Worm (Caenorhabditis elegans): Measurements from ENCODE around the gene ZK930.7.

The ZK930.7 gene

DNA sequence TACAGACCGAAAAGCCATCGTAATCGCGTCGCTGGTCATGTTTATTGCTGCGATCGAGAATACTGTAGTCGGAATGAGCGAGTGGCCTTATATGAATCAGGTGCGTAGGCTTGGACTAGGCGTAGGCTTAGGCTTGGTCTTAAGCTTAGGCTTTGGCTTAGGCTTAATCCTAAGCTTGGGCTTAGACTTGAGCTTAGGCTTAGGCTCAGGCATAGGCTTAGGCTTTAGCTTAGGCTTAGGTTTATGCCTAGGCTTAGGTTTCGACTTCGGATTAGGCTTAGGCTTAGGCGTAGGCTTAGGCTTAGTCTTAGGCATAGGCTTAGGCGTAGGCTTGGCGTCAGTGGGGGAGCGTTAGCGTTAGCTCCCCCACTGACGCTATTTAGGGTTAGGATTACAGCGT, 40.4 kb downstream of the ZK930.7 start:
- no peak for TF ChIP-seq spr-1 (tag; optimal IDR thresholded peaks at IDR 0.05)
- no peak for TF ChIP-seq nhr-76 (tag; optimal IDR thresholded peaks at IDR 0.05)
- no peak for TF ChIP-seq lir-3 (tag; optimal IDR thresholded peaks at IDR 0.05)
- TF ChIP-seq spr-3 (GFP tag; optimal IDR thresholded peaks at IDR 0.05) = no peak
- no peak for TF ChIP-seq nhr-237 (tag; optimal IDR thresholded peaks at IDR 0.05)
- TF ChIP-seq F44E2.7 (GFP tag; IDR thresholded peaks at IDR 0.05) = no peak
- TF ChIP-seq ztf-7 (tag; optimal IDR thresholded peaks at IDR 0.05) = no peak
- no peak for TF ChIP-seq nhr-42 (GFP tag; IDR thresholded peaks at IDR 0.05)
- TF ChIP-seq dve-1 (tag; optimal IDR thresholded peaks at IDR 0.05; ENCODE audit: insufficient read depth) = no peak
- no peak for TF ChIP-seq ceh-28 (tag; optimal IDR thresholded peaks at IDR 0.05)
- TF ChIP-seq snpc-1.2 (GFP tag; IDR thresholded peaks at IDR 0.05) = no peak
- no peak for TF ChIP-seq ceh-20 (GFP tag; IDR thresholded peaks at IDR 0.05)
- no peak for TF ChIP-seq ctbp-1 (GFP tag; IDR thresholded peaks at IDR 0.05)
- no peak for TF ChIP-seq aly-2 (tag; optimal IDR thresholded peaks at IDR 0.05)
- no peak for TF ChIP-seq pha-4 (GFP tag; IDR thresholded peaks at IDR 0.05)
- no peak for TF ChIP-seq pha-4 (tag; optimal IDR thresholded peaks at IDR 0.05)
- no peak for TF ChIP-seq D1046.2 (GFP tag; IDR thresholded peaks at IDR 0.05)
- TF ChIP-seq snpc-4 (tag; optimal IDR thresholded peaks at IDR 0.05) = no peak
- no peak for TF ChIP-seq lsy-2 (tag; optimal IDR thresholded peaks at IDR 0.05)
- TF ChIP-seq zip-2 (tag; optimal IDR thresholded peaks at IDR 0.05) = no peak
- no peak for TF ChIP-seq saeg-2 (GFP tag; IDR thresholded peaks at IDR 0.05)

DNA sequence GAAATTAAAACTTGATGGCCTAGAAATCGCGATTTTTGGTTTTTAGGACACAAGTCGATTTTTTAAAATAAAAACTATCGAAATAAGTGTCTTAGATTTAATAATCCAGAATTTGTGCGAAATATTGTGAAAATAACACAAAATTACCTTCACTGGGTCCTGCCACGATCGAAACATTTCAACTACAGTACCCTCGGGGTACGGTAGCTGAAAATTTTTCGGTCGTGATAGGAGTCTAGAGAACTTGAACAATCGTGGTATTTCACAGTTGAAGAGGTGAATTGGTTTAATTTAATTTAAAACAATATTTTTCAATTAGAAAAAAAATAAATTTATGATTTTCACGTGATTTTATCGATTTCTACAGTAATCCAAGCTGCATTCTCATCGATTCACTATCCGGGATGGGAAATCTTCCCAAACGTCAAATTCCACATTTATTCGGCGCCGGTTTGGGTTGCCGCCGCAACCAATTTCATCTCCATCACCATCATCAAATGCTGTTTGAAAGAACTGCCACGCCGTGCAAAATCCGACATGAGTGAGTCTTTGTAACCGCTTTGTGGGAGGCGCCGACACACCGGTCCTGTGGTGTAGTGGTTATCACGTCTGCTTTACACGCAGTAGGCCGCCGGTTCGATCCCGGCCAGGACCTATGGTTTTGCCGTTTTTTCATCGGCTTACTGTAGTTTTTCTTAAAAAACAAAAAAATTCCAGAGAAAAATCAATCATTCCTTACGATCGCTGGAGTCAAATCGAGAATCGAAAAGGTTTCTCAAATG, 44.6 kb downstream of the ZK930.7 start:
- TF ChIP-seq aha-1 (tag) (peak; percentile 73), unc-39 (tag; optimal IDR thresholded peaks at IDR 0.05) (no peak), fkh-10 (GFP tag; optimal IDR thresholded peaks at IDR 0.05) (peak; percentile 49), T26A8.4 (GFP tag; IDR thresholded peaks at IDR 0.05) (no peak), Y5F2A.4 (GFP tag; optimal IDR thresholded peaks at IDR 0.05) (no peak), ZK337.2 (GFP tag; IDR thresholded peaks at IDR 0.05) (0 out of 2 replicates have a peak, but pooled peaks have one; percentile 38), F37D6.2 (tag; optimal IDR thresholded peaks at IDR 0.05) (no peak), rbr-2 (tag; optimal IDR thresholded peaks at IDR 0.05) (peak; percentile 54), unc-62 (GFP tag; optimal IDR thresholded peaks at IDR 0.05 in 1 of 2) (peak in 1 of 2 experiments; percentile 60), unc-62 (tag; optimal IDR thresholded peaks at IDR 0.05) (no peak), arid-1 (GFP tag; conservative IDR thresholded peaks at IDR 0.05) (0 out of 2 replicates have a peak, but pooled peaks have one; percentile 34), vab-7 (GFP tag; IDR thresholded peaks at IDR 0.05) (0 out of 2 replicates have a peak, but pooled peaks have one; percentile 47), hlh-11 (tag; optimal IDR thresholded peaks at IDR 0.05) (peak; percentile 63), mep-1 (tag; optimal IDR thresholded peaks at IDR 0.05) (peak; percentile 68), nhr-25 (tag; optimal IDR thresholded peaks at IDR 0.05; ENCODE audit: borderline replicate concordance, insufficient read depth) (peak; percentile 33), spr-1 (tag; optimal IDR thresholded peaks at IDR 0.05) (peak; percentile 4), php-3 (GFP tag; IDR thresholded peaks at IDR 0.05) (peak; percentile 46; the same call in 1 of the 2 replicates), nhr-77 (tag; optimal IDR thresholded peaks at IDR 0.05) (no peak), hlh-30 (tag; optimal IDR thresholded peaks at IDR 0.05; ENCODE audit: insufficient read depth) (peak; percentile 31), nhr-237 (tag; optimal IDR thresholded peaks at IDR 0.05) (no peak), F26F4.8 (GFP tag; conservative IDR thresholded peaks at IDR 0.05) (no peak), madf-9 (GFP tag; conservative IDR thresholded peaks at IDR 0.05) (0 out of 2 replicates have a peak, but pooled peaks have one; percentile 48), unc-130 (GFP tag; optimal IDR thresholded peaks at IDR 0.05) (peak; percentile 12), dve-1 (tag; optimal IDR thresholded peaks at IDR 0.05; ENCODE audit: insufficient read depth) (peak; percentile 39), snpc-1.2 (GFP tag; IDR thresholded peaks at IDR 0.05) (peak; percentile 66; the same call in 1 of the 2 replicates), egl-43 (GFP tag; IDR thresholded peaks at IDR 0.05) (no peak), dpl-1 (GFP tag; optimal IDR thresholded peaks at IDR 0.05) (peak; percentile 33), mdt-29 (GFP tag; IDR thresholded peaks at IDR 0.05) (0 out of 2 replicates have a peak, but pooled peaks have one; percentile 17), hif-1 (tag; optimal IDR thresholded peaks at IDR 0.05) (peak in 1 of 2 experiments; percentile 42), ama-1 (optimal IDR thresholded peaks at IDR 0.05) (no peak), lsy-2 (tag; optimal IDR thresholded peaks at IDR 0.05) (peak in 1 of 2 experiments; percentile 53), F44E2.7 (GFP tag; IDR thresholded peaks at IDR 0.05) (no peak), aly-2 (tag; optimal IDR thresholded peaks at IDR 0.05) (no peak), pha-4 (GFP tag; IDR thresholded peaks at IDR 0.05) (peak; percentile 45; the same call in 1 of the 2 replicates), pha-4 (tag; optimal IDR thresholded peaks at IDR 0.05) (no peak), lir-3 (tag; optimal IDR thresholded peaks at IDR 0.05) (peak; percentile 19)

Data from whole organism, L4 larva.